Worm (Caenorhabditis elegans) whole organism, L1 larva: Measurements from ENCODE around the gene dhhc-10.

ENCODE experiments used
- fkh-10 ChIP-seq: sonication (generic microtip); optimal IDR thresholded peaks from 2 replicates; lab custom pipeline; 2017; ENCODE audit warnings: missing biosample characterization, missing genetic modification reagents, missing genetic modification characterization
- lin-15B ChIP-seq: fragments of 150-350 bp; sonication (generic microtip); optimal IDR thresholded peaks from 3 replicates; lab custom pipeline; 2014; ENCODE audit warnings: missing biosample characterization, missing genetic modification characterization
- lir-3 ChIP-seq: sonication (generic microtip); optimal IDR thresholded peaks from 2 replicates; lab custom pipeline; 2016; ENCODE audit warnings: mild to moderate bottlenecking, missing genetic modification characterization, moderate library complexity, missing compliant biosample characterization; ENCODE audit not compliant: poor library complexity

- no peak for TF ChIP-seq fkh-10 (GFP tag; lab: Kevin White, UChicago)
- TF ChIP-seq lin-15B (tag; lab: Kevin White, UChicago), result no peak
- no peak for TF ChIP-seq lir-3
Observed at ce11 chrX:4673165-4673756, 33.7 kb upstream of the dhhc-10 start, which contains the start of gene tmem-135.
